Fruit fly (Drosophila melanogaster) whole organism, adult: ENCODE results near the gene Ser12.

Experiments used
- CG11617 ChIP-seq: fragments of 200-800 bp; sonication (Bioruptor generic); optimal IDR thresholded peaks from 2 replicates; lab custom pipeline; 2017; ENCODE audit warnings: mild to moderate bottlenecking, missing biosample characterization, missing genetic modification reagents, missing genetic modification characterization
- CG12768 ChIP-seq: fragments of 200-800 bp; sonication (Bioruptor generic); optimal IDR thresholded peaks from 2 replicates; lab custom pipeline; 2017; ENCODE audit warnings: missing biosample characterization, missing genetic modification characterization, mild to moderate bottlenecking, moderate library complexity, missing genetic modification reagents
- CG14711 ChIP-seq: fragments of 200-800 bp; sonication (Bioruptor generic); optimal IDR thresholded peaks from 2 replicates; lab custom pipeline; 2018; ENCODE audit warnings: missing biosample characterization, mild to moderate bottlenecking, missing genetic modification characterization, moderate library complexity
- CG1620 ChIP-seq: fragments of 200-800 bp; sonication (Bioruptor generic); optimal IDR thresholded peaks from 2 replicates; lab custom pipeline; 2016; ENCODE audit warnings: missing biosample characterization, missing genetic modification characterization
- CG33017 ChIP-seq: fragments of 200-800 bp; sonication (Bioruptor generic); optimal IDR thresholded peaks from 2 replicates; lab custom pipeline; 2018; ENCODE audit warnings: missing biosample characterization, mild to moderate bottlenecking, missing genetic modification characterization, moderate library complexity
- CG5204 ChIP-seq: fragments of 200-800 bp; sonication (Bioruptor generic); optimal IDR thresholded peaks from 2 replicates; lab custom pipeline; 2016; ENCODE audit warnings: missing biosample characterization, missing genetic modification characterization
- CG7045 ChIP-seq: fragments of 200-800 bp; sonication (Bioruptor generic); optimal IDR thresholded peaks from 2 replicates; lab custom pipeline; 2017; ENCODE audit warnings: missing biosample characterization, mild to moderate bottlenecking, missing genetic modification characterization
- CG7101 ChIP-seq: fragments of 200-800 bp; sonication (Bioruptor generic); optimal IDR thresholded peaks from 2 replicates; lab custom pipeline; 2018; ENCODE audit warnings: missing biosample characterization, mild to moderate bottlenecking, missing genetic modification characterization, moderate library complexity
- Clk ChIP-seq: fragments of 200-800 bp; sonication (Bioruptor generic); optimal IDR thresholded peaks from 2 replicates; lab custom pipeline; 2017; ENCODE audit warnings: missing biosample characterization, missing genetic modification characterization
- Crg-1 ChIP-seq: fragments of 200-800 bp; sonication (Bioruptor generic); optimal IDR thresholded peaks from 2 replicates; lab custom pipeline; 2016; ENCODE audit warnings: missing biosample characterization, missing genetic modification characterization
- Hr96 ChIP-seq: fragments of 200-800 bp; sonication (Bioruptor generic); optimal IDR thresholded peaks from 2 replicates; lab custom pipeline; 2016; ENCODE audit warnings: missing biosample characterization, missing genetic modification characterization
- Mnt ChIP-seq: fragments of 200-800 bp; sonication (Bioruptor generic); optimal IDR thresholded peaks from 2 replicates; lab custom pipeline; 2016; ENCODE audit warnings: missing biosample characterization, mild to moderate bottlenecking, missing genetic modification characterization
- bab1 ChIP-seq: fragments of 200-800 bp; sonication (Bioruptor generic); optimal IDR thresholded peaks from 3 replicates; lab custom pipeline; 2019; ENCODE audit warnings: missing biosample characterization, mild to moderate bottlenecking, missing genetic modification characterization, moderate library complexity
- cic ChIP-seq: fragments of 200-800 bp; sonication (Bioruptor generic); optimal IDR thresholded peaks from 2 replicates; lab custom pipeline; 2017; ENCODE audit warnings: missing biosample characterization, mild to moderate bottlenecking, missing genetic modification characterization, moderate library complexity
- cnc ChIP-seq, 2 experiments: fragments of >200 bp; optimal IDR thresholded peaks; 2 replicates each; lab custom pipeline; 2017
- kay ChIP-seq: fragments of 200-800 bp; sonication (Bioruptor generic); peaks from one replicate; lab custom pipeline; 2016; ENCODE audit warnings: missing biosample characterization, missing genetic modification characterization, borderline replicate concordance
- ovo ChIP-seq: fragments of 200-800 bp; sonication (Bioruptor generic); optimal IDR thresholded peaks from 2 replicates; lab custom pipeline; 2016; ENCODE audit warnings: missing biosample characterization, missing genetic modification characterization
- pad ChIP-seq: fragments of 200-800 bp; sonication (Bioruptor generic); optimal IDR thresholded peaks from 3 replicates; lab custom pipeline; 2017; ENCODE audit warnings: missing biosample characterization, missing genetic modification characterization, mild to moderate bottlenecking, moderate library complexity, missing genetic modification reagents
- tj ChIP-seq: fragments of 200-800 bp; sonication (Bioruptor generic); optimal IDR thresholded peaks from 3 replicates; lab custom pipeline; 2017; ENCODE audit warnings: missing biosample characterization, mild to moderate bottlenecking, missing genetic modification characterization, moderate library complexity
- toe ChIP-seq: fragments of 200-800 bp; sonication (Bioruptor generic); optimal IDR thresholded peaks from 2 replicates; lab custom pipeline; 2016; ENCODE audit warnings: missing biosample characterization, missing genetic modification characterization

The Ser12 gene

DNA sequence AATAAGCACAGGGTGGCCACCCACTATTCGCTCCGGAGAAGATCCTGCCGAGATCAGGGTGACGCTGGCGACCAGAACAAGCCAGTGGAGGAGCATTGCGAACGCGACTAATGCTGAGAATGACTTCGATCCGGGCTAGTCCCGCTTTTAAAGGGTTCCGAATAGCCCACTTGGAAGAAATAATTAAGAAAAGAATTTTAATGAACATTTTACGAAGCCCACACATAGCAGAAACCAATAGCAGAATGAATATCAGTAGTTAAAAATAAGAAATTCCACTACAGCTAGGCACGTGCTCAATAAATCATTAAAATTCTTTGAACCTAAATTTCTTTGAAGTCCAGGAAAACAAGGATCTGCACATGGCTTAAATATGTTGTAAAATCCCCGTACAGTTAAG is at the start of gene Ser12:
Ser12 (minus strand) TSS at position 101 of the 400 bp plus-strand sequence.
- TF ChIP-seq cic (no peak), Clk (GFP tag; lab: Kevin White, UChicago) (no peak), pad (GFP tag; lab: Kevin White, UChicago) (no peak), cnc (optimal IDR thresholded peaks at IDR 0.05; lab: Kevin White, UChicago) (no peak)

DNA sequence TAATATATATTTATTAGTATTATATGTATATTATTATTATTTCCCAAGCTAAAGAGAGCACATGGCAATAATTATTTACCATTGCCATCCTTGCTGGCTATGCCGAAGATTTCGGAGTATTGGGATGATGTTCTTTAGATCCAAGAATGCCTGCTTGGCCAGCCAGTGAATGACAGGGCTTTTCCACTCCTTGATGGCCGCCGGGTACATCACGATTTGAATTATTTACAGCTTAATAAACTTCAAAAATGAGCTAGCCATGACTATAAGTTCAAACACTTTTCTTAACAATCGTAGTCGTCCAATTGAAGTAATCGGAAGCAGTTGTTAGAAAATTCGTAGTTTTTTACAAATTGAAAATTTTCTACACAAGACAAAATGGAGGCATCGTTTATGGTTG is 48.7 kb upstream of the Ser12 start, which contains the start of gene CG31949:
CG31949 (plus strand) TSS at position 301 of the 400 bp plus-strand sequence.
- no peak for TF ChIP-seq CG1620 (GFP tag; lab: Kevin White, UChicago)
- no peak for TF ChIP-seq Crg-1 (GFP tag; lab: Kevin White, UChicago)
- no peak for TF ChIP-seq ovo (GFP tag; lab: Kevin White, UChicago)
- TF ChIP-seq Mnt (GFP tag; lab: Kevin White, UChicago), result no peak
- TF ChIP-seq CG11617 (GFP tag; lab: Kevin White, UChicago), result no peak
- TF ChIP-seq CG5204, result no peak
- no peak for TF ChIP-seq CG12768 (GFP tag; lab: Kevin White, UChicago)
- TF ChIP-seq Hr96 (GFP tag; lab: Kevin White, UChicago), result no peak
- TF ChIP-seq toe, result no peak
- TF ChIP-seq CG14711 (tag; lab: Kevin White, UChicago), result no peak
- no peak for TF ChIP-seq CG33017 (tag; lab: Kevin White, UChicago)
- no peak for TF ChIP-seq bab1 (GFP tag; lab: Kevin White, UChicago)
- TF ChIP-seq tj (GFP tag; lab: Kevin White, UChicago), result no peak
- TF ChIP-seq CG7045 (GFP tag; lab: Kevin White, UChicago), result no peak
- TF ChIP-seq cnc (optimal IDR thresholded peaks at IDR 0.05; lab: Kevin White, UChicago), result no peak
- TF ChIP-seq CG7101 (tag; lab: Kevin White, UChicago), result no peak
- no peak for TF ChIP-seq Clk (GFP tag; lab: Kevin White, UChicago)
- no peak for TF ChIP-seq kay (GFP tag; lab: Kevin White, UChicago)

DNA sequence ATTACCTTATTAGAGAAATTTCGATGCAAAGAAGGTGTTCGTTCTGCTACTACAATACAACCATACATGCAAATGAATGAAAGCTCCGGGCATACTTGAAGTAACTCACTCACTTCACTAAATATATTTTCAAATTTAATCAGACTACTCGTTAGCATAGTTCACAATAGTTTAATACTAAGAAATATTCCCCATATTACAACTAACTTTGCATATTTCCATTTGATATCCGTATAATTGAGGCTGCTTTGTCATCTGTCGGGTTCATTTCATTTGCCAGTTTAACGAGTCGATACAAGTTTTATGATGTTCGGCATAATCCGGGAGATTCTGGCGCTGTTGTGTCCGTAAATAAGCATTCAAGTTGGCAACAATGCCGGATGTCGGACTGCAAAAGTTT is 39.6 kb upstream of the Ser12 start, which contains the start of gene robl22E:
robl22E (minus strand) TSS at position 101 of the 400 bp plus-strand sequence.
- no peak for TF ChIP-seq CG5204
- no peak for TF ChIP-seq bab1 (GFP tag; lab: Kevin White, UChicago)
- no peak for TF ChIP-seq CG1620 (GFP tag; lab: Kevin White, UChicago)
- TF ChIP-seq cnc (optimal IDR thresholded peaks at IDR 0.05; lab: Kevin White, UChicago), result no peak
- no peak for TF ChIP-seq Hr96 (GFP tag; lab: Kevin White, UChicago)
- TF ChIP-seq CG14711 (tag; lab: Kevin White, UChicago), result no peak
- TF ChIP-seq cic, result no peak

DNA sequence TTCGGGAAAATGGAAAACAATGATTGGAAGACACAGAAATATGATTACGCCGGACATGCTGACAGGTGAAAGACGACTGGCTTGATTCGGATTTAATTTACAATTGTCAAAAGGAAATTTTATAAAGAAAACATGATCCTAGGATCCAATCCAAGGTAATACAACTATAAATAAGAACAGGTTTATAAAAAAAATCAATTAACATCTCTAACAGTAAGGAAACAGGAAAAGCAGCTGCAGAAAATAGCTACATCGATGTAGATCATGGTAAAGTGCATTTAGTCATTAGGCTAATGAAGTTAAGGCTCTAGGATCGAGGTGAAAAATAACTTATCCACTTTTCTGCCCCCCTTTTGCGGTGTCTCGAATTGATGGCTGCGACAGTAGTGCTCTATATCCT is 38.2 kb upstream of the Ser12 start, which contains the start of gene CG17237:
CG17237 (minus strand) TSS at position 101 of the 400 bp plus-strand sequence.
- TF ChIP-seq CG12768 (GFP tag; lab: Kevin White, UChicago), result no peak
- TF ChIP-seq CG33017 (tag; lab: Kevin White, UChicago), result no peak
- no peak for TF ChIP-seq CG7101 (tag; lab: Kevin White, UChicago)
- no peak for TF ChIP-seq bab1 (GFP tag; lab: Kevin White, UChicago)
- no peak for TF ChIP-seq Crg-1 (GFP tag; lab: Kevin White, UChicago)
- TF ChIP-seq CG1620 (GFP tag; lab: Kevin White, UChicago), result no peak
- TF ChIP-seq Hr96 (GFP tag; lab: Kevin White, UChicago), result no peak
- no peak for TF ChIP-seq toe
- TF ChIP-seq CG7045 (GFP tag; lab: Kevin White, UChicago), result no peak
- TF ChIP-seq ovo (GFP tag; lab: Kevin White, UChicago), result no peak
- TF ChIP-seq CG11617 (GFP tag; lab: Kevin White, UChicago), result no peak
- no peak for TF ChIP-seq CG5204
- TF ChIP-seq kay (GFP tag; lab: Kevin White, UChicago), result no peak
- no peak for TF ChIP-seq cnc (optimal IDR thresholded peaks at IDR 0.05; lab: Kevin White, UChicago)
- no peak for TF ChIP-seq CG14711 (tag; lab: Kevin White, UChicago)
- no peak for TF ChIP-seq Mnt (GFP tag; lab: Kevin White, UChicago)
- no peak for TF ChIP-seq cic

DNA sequence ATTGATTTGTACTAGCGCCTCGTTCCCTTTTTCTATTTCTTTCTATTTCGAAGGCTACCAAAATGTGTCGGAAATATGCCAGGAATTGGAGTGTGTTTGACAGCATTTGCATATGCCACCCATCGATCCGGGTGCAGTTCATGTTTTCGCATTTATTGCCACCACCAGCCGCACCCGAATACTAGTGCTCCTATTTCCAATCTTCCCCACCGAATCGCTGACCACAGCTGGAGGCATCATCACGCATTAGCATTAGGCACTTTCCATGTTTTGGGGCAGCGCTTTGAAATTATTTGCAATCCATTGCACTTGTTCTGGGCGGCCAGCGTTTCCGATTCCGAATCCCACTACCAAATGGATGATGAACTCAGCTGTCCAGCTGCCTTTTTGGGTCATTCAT is 36.7 kb upstream of the Ser12 start, which contains the start of gene CG42658:
CG42658 (minus strand) TSS at position 101 of the 400 bp plus-strand sequence.
- TF ChIP-seq toe, result no peak
- TF ChIP-seq CG33017 (tag; lab: Kevin White, UChicago), result no peak
- TF ChIP-seq ovo (GFP tag; lab: Kevin White, UChicago), result no peak
- TF ChIP-seq CG1620 (GFP tag; lab: Kevin White, UChicago), result no peak
- no peak for TF ChIP-seq CG7101 (tag; lab: Kevin White, UChicago)
- no peak for TF ChIP-seq cic
- no peak for TF ChIP-seq CG5204
- no peak for TF ChIP-seq tj (GFP tag; lab: Kevin White, UChicago)
- no peak for TF ChIP-seq CG7045 (GFP tag; lab: Kevin White, UChicago)
- no peak for TF ChIP-seq Clk (GFP tag; lab: Kevin White, UChicago)

DNA sequence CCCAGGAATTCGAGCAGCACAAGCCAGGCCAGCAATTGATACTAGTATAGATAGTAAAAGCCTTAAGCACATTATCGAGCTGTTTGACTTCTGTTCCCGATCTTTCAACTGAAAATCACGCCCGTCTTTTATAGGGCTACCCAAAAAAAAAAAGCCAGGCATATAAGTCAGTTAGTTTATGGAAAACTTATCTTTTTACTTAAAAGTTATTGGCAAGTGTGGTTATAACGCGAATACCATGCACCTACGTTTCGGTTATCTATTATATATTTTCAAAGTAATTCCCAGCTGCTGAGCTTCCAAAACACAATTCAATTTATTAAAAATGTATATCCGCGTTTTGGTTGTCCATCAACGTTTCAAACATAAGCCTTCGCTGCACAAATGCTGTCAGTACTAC is 35.7 kb upstream of the Ser12 start, which contains the start of gene CG31681:
CG31681 (minus strand) TSS at position 101 of the 400 bp plus-strand sequence.
- TF ChIP-seq cnc (optimal IDR thresholded peaks at IDR 0.05; lab: Kevin White, UChicago), result no peak
- no peak for TF ChIP-seq ovo (GFP tag; lab: Kevin White, UChicago)
- TF ChIP-seq tj (GFP tag; lab: Kevin White, UChicago), result no peak
- TF ChIP-seq kay (GFP tag; lab: Kevin White, UChicago), result no peak
- no peak for TF ChIP-seq CG11617 (GFP tag; lab: Kevin White, UChicago)
- no peak for TF ChIP-seq Clk (GFP tag; lab: Kevin White, UChicago)
- TF ChIP-seq CG5204, result no peak
- no peak for TF ChIP-seq CG12768 (GFP tag; lab: Kevin White, UChicago)
- TF ChIP-seq toe, result no peak
- no peak for TF ChIP-seq CG1620 (GFP tag; lab: Kevin White, UChicago)
- no peak for TF ChIP-seq CG7101 (tag; lab: Kevin White, UChicago)
- TF ChIP-seq pad (GFP tag; lab: Kevin White, UChicago), result no peak
- no peak for TF ChIP-seq Mnt (GFP tag; lab: Kevin White, UChicago)
- TF ChIP-seq CG33017 (tag; lab: Kevin White, UChicago), result no peak
